Fruit fly (Drosophila melanogaster) whole organism, pupa: ENCODE measurements around the gene Hsp23.

Experiments
- CG4496 ChIP-seq: fragments of 200-800 bp; sonication (Bioruptor generic); IDR thresholded peaks from 3 replicates; pipeline ENCODE4 v1.3.6; 2022; ENCODE audit warnings: missing biosample characterization, missing genetic modification characterization
- CG8301 ChIP-seq: fragments of 200-800 bp; sonication (Bioruptor generic); optimal IDR thresholded peaks from 2 replicates; lab custom pipeline; 2018; ENCODE audit warnings: missing biosample characterization, mild to moderate bottlenecking, missing genetic modification characterization
- D1 ChIP-seq: fragments of 200-800 bp; sonication (Bioruptor generic); optimal IDR thresholded peaks from 2 replicates; lab custom pipeline; 2018; ENCODE audit warnings: missing biosample characterization, mild to moderate bottlenecking, missing genetic modification characterization, moderate library complexity
- EcR ChIP-seq: fragments of 200-800 bp; sonication (Bioruptor generic); optimal IDR thresholded peaks from 3 replicates; lab custom pipeline; 2019; ENCODE audit warnings: missing biosample characterization, missing genetic modification characterization, mild to moderate bottlenecking, moderate library complexity, missing genetic modification reagents
- Pif1A ChIP-seq: fragments of 200-800 bp; sonication (Bioruptor generic); optimal IDR thresholded peaks from 3 replicates; lab custom pipeline; 2016; ENCODE audit warnings: missing biosample characterization, missing genetic modification characterization
- fd96Ca ChIP-seq: fragments of 200-800 bp; sonication (Bioruptor generic); IDR thresholded peaks from 3 replicates; pipeline ENCODE4 v1.3.6; 2022; ENCODE audit warnings: missing biosample characterization, missing genetic modification characterization

DNA sequence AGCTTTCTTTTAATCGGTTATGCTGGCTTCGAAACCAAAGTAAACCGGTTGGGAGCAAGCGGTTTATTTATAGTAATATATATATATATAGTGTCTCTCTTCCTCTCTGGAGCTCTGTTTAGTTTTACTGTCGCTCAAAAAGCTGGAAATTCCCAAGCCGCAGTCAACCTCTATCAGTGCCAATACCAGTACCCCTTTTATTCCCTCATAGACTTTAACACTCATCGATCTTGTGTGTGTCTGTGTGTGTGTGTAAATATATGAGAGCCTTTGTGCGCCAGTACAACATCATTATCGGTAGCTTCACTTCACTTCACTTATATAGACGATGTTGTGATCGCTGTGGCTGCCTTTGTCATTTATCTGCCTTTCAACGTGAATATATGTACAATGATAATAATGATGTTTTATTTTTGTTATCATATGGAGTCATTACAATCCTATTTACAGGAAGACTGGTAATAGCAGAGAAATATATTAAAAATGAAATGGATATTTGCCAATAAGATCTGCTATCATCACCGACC lies 43.7 kb upstream of the Hsp23 start:
- TF ChIP-seq Pif1A (GFP tag; lab: Kevin White, UChicago) (no peak), EcR (GFP tag; lab: Kevin White, UChicago) (peak; percentile 79), D1 (tag; lab: Kevin White, UChicago) (no peak), fd96Ca (no peak), CG8301 (no peak), CG4496 (GFP tag; lab: Robert Waterston, UW) (peak; percentile 38; the same call in 1 of the 3 replicates)
